Fruit fly (Drosophila melanogaster): ENCODE results near the gene CG42788.
A peak's percentile ranks its signal among the peaks of the same experiment; 100 is the strongest.

Gene CG42788

DNA sequence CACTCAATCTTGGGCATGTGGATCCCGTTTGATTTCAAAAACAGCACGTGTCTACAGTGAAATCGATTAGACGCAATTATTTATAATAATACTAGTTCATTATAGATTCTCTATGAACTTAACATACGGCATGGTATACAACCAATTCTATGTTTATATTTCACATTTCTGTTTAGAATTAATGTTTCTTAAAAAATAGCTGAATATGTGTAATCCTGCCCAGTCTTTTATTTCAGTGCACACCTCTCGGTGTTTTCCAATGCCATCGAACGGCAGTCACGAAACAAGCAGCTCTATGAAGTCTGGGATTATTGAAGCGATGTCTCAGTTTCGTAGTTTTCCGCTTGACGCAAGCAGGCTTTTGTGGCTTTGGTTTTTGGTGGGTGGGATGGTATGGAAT lies 14.0 kb downstream of the CG42788 start (continued):
- peak; percentile 41 for TF ChIP-seq CG18262 (tag; optimal IDR thresholded peaks at IDR 0.05)
- no peak for TF ChIP-seq lmd (GFP tag; IDR thresholded peaks at IDR 0.05)
- peak; percentile 41 for TF ChIP-seq BtbVII (GFP tag; optimal IDR thresholded peaks at IDR 0.05)
- TF ChIP-seq Pdp1 (GFP tag; optimal IDR thresholded peaks at IDR 0.05) = no peak
- TF ChIP-seq CG11504 (tag; optimal IDR thresholded peaks at IDR 0.05) = peak; percentile 69
- no peak for TF ChIP-seq btn (GFP tag; optimal IDR thresholded peaks at IDR 0.05)
- TF ChIP-seq tgo (GFP tag; IDR thresholded peaks at IDR 0.05) = peak; percentile 57; the same call in 2 of the 3 replicates
- TF ChIP-seq CG7987 (GFP tag; optimal IDR thresholded peaks at IDR 0.05) = no peak
- 0 out of 2 replicates have a peak, but pooled peaks have one; percentile 33 for TF ChIP-seq Rx (GFP tag; IDR thresholded peaks at IDR 0.05)
- TF ChIP-seq CG17829 (tag; optimal IDR thresholded peaks at IDR 0.05) = peak; percentile 34
- no peak for TF ChIP-seq pzg (GFP tag; optimal IDR thresholded peaks at IDR 0.05)
- peak; percentile 16 for TF ChIP-seq az2 (GFP tag; optimal IDR thresholded peaks at IDR 0.05)
- peak; percentile 53 for TF ChIP-seq CG13894 (tag; optimal IDR thresholded peaks at IDR 0.05)
- peak; percentile 4 for TF ChIP-seq bcd (GFP tag; optimal IDR thresholded peaks at IDR 0.05)
- TF ChIP-seq CG15514 (GFP tag; optimal IDR thresholded peaks at IDR 0.05) = peak; percentile 9
- peak; percentile 42 for TF ChIP-seq sd (tag; optimal IDR thresholded peaks at IDR 0.05)
- TF ChIP-seq Sox100B (GFP tag; optimal IDR thresholded peaks at IDR 0.05) = peak; percentile 28
- TF ChIP-seq D19A (tag; optimal IDR thresholded peaks at IDR 0.05) = peak; percentile 18
- TF ChIP-seq CG4617 (GFP tag; optimal IDR thresholded peaks at IDR 0.05; ENCODE audit: borderline replicate concordance) = no peak
- no peak for TF ChIP-seq p53 (GFP tag; optimal IDR thresholded peaks at IDR 0.05)
- peak; percentile 24 for TF ChIP-seq CG12769 (tag; optimal IDR thresholded peaks at IDR 0.05)
- TF ChIP-seq Hr51 (GFP tag; optimal IDR thresholded peaks at IDR 0.05) = peak in 1 of 2 experiments; percentile 68
- peak; percentile 68 for TF ChIP-seq gem (tag; optimal IDR thresholded peaks at IDR 0.05)
- TF ChIP-seq Ada2b (GFP tag; IDR thresholded peaks at IDR 0.05) = peak; percentile 23; the same call in 1 of the 2 replicates
- TF ChIP-seq hkb (optimal IDR thresholded peaks at IDR 0.05) = no peak
- TF ChIP-seq hkb (GFP tag; IDR thresholded peaks at IDR 0.05) = peak; percentile 42; the same call in 1 of the 2 replicates
- TF ChIP-seq dimm (GFP tag; IDR thresholded peaks at IDR 0.05) = no peak
- 0 out of 2 replicates have a peak, but pooled peaks have one; percentile 20 for TF ChIP-seq Drgx (GFP tag; IDR thresholded peaks at IDR 0.05)
- peak; percentile 43 for TF ChIP-seq CG12391 (tag; optimal IDR thresholded peaks at IDR 0.05)
- peak; percentile 9; the same call in 1 of the 2 replicates for TF ChIP-seq CG14014 (GFP tag; IDR thresholded peaks at IDR 0.05)
- TF ChIP-seq CG3281 (GFP tag; optimal IDR thresholded peaks at IDR 0.05) = peak; percentile 22
- peak; percentile 10 for TF ChIP-seq NfI (GFP tag; optimal IDR thresholded peaks at IDR 0.05)
- no peak for TF ChIP-seq CG33557 (GFP tag; optimal IDR thresholded peaks at IDR 0.05)
- peak; percentile 30 for TF ChIP-seq Deaf1 (tag; optimal IDR thresholded peaks at IDR 0.05)
- TF ChIP-seq jigr1 (GFP tag; IDR thresholded peaks at IDR 0.05) = no peak
- 0 out of 3 replicates have a peak, but pooled peaks have one; percentile 28 for TF ChIP-seq CG7357 (GFP tag; IDR thresholded peaks at IDR 0.05)
- TF ChIP-seq sens (GFP tag) = peak; percentile 81
- TF ChIP-seq Oli (tag; optimal IDR thresholded peaks at IDR 0.05) = peak; percentile 55
- TF ChIP-seq gcm (GFP tag; optimal IDR thresholded peaks at IDR 0.05) = peak; percentile 21

DNA sequence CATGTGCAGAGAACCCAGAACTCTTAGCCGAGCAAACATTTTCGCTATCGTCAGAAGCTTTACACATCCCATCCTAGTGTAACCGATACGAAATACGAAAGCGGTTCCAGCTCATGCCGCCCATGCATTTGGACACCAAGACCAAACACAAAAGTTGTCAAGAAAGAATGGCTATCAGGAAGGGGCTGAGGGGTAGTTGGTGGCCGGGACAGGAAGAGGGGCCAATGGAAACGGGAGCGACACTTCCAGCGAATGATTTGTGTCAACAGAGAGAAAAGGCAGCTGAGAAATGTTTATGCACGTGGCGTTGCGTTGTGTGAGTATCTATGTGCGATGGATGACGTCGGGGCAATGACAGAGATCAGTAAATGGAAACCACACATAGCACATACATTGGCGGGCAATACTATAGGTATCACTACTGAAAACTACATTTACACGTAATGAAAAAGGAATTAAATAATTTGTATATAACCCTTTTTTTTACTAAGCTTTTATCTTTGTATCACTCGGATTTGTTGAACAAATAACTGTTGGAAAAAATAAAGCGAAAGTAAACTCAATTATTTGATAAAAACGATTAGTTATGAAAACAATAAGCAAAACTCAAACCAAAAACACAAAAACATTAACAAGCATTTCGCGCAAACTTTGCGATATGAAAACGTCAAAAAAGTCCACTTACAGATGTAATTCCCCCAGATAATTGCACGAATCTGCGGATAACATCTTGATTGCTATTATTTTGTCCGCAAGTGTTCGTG lies 17.1 kb downstream of the CG42788 start:
- peak; percentile 79 for TF ChIP-seq Asciz (GFP tag; optimal IDR thresholded peaks at IDR 0.05)
- TF ChIP-seq Rfx (GFP tag; IDR thresholded peaks at IDR 0.05) = no peak
- TF ChIP-seq knrl (GFP tag; IDR thresholded peaks at IDR 0.05; ENCODE audit: partially characterized antibody) = no peak
- peak; percentile 70 for TF ChIP-seq phol (tag; optimal IDR thresholded peaks at IDR 0.05)
- TF ChIP-seq ac (GFP tag; optimal IDR thresholded peaks at IDR 0.05) = no peak
- TF ChIP-seq CG2889 (GFP tag; IDR thresholded peaks at IDR 0.05) = no peak
- no peak for TF ChIP-seq CG4730 (GFP tag; IDR thresholded peaks at IDR 0.05)
- TF ChIP-seq CG34224 (GFP tag; IDR thresholded peaks at IDR 0.05; ENCODE audit: partially characterized antibody) = no peak
- TF ChIP-seq CG33213 (GFP tag; optimal IDR thresholded peaks at IDR 0.05) = no peak
- TF ChIP-seq bsh (GFP tag; optimal IDR thresholded peaks at IDR 0.05) = peak; percentile 37 to 74
- no peak for TF ChIP-seq CTCF (GFP tag; optimal IDR thresholded peaks at IDR 0.05)
- TF ChIP-seq tll (GFP tag; optimal IDR thresholded peaks at IDR 0.05) = no peak
